Worm (Caenorhabditis elegans): Measurements from ENCODE around the gene cutl-24.

cutl-24 gene

ce11 chrIV:143807-144371, 21.0 kb upstream of the cutl-24 start (continued):
- TF ChIP-seq php-3 (GFP tag; IDR thresholded peaks at IDR 0.05) (peak; percentile 64), ZK337.2 (GFP tag; IDR thresholded peaks at IDR 0.05) (peak; percentile 81; the same call in 1 of the 2 replicates), nhr-41 (GFP tag; IDR thresholded peaks at IDR 0.05) (peak; percentile 56; the same call in 1 of the 2 replicates), unc-62 (GFP tag; optimal IDR thresholded peaks at IDR 0.05 in 1 of 2) (no peak), unc-62 (tag; optimal IDR thresholded peaks at IDR 0.05) (no peak)

- TF ChIP-seq daf-16 (GFP tag; optimal IDR thresholded peaks at IDR 0.05): no peak
- no peak for TF ChIP-seq daf-16 (tag; optimal IDR thresholded peaks at IDR 0.05)
- peak; percentile 44 for TF ChIP-seq aha-1 (tag)
- no peak for TF ChIP-seq ceh-32 (tag; optimal IDR thresholded peaks at IDR 0.05; ENCODE audit: poor library complexity)
- no peak for TF ChIP-seq nhr-28 (tag; optimal IDR thresholded peaks at IDR 0.05)
- peak in 1 of 2 experiments; percentile 43 for TF ChIP-seq unc-62 (GFP tag; optimal IDR thresholded peaks at IDR 0.05 in 1 of 2)
- TF ChIP-seq unc-62 (tag; optimal IDR thresholded peaks at IDR 0.05): no peak
These were observed 17.1 kb upstream of the cutl-24 start, which contains the start of gene col-99 for ce11 chrIV:147819-148218. col-99 (minus strand) TSS chrIV:147919.

- TF ChIP-seq mxl-3 (GFP tag; optimal IDR thresholded peaks at IDR 0.05) (no peak), ceh-20 (GFP tag; IDR thresholded peaks at IDR 0.05) (no peak), unc-62 (GFP tag; optimal IDR thresholded peaks at IDR 0.05 in 1 of 2) (peak in 1 of 2 experiments; percentile 91), unc-62 (tag; optimal IDR thresholded peaks at IDR 0.05) (no peak), aha-1 (tag) (peak; percentile 82), dve-1 (tag; optimal IDR thresholded peaks at IDR 0.05; ENCODE audit: insufficient read depth) (no peak), F10B5.3 (tag; optimal IDR thresholded peaks at IDR 0.05) (no peak), nhr-102 (tag; optimal IDR thresholded peaks at IDR 0.05) (no peak)
These were observed 16.1 kb upstream of the cutl-24 start for ce11 chrIV:148756-149155.

- no peak for TF ChIP-seq nhr-48 (tag; optimal IDR thresholded peaks at IDR 0.05)
- TF ChIP-seq hif-1 (tag; optimal IDR thresholded peaks at IDR 0.05): no peak
- no peak for TF ChIP-seq daf-16 (GFP tag; optimal IDR thresholded peaks at IDR 0.05)
- no peak for TF ChIP-seq daf-16 (tag; optimal IDR thresholded peaks at IDR 0.05)
- no peak for TF ChIP-seq mdl-1 (tag; optimal IDR thresholded peaks at IDR 0.05)
- TF ChIP-seq madf-5 (GFP tag; IDR thresholded peaks at IDR 0.05): no peak
- TF ChIP-seq madf-9 (GFP tag; conservative IDR thresholded peaks at IDR 0.05): no peak
- TF ChIP-seq lin-13 (GFP tag; optimal IDR thresholded peaks at IDR 0.05): no peak
- TF ChIP-seq hlh-11 (tag; optimal IDR thresholded peaks at IDR 0.05): no peak
- TF ChIP-seq nhr-41 (GFP tag; IDR thresholded peaks at IDR 0.05): no peak
- TF ChIP-seq rbr-2 (tag; optimal IDR thresholded peaks at IDR 0.05): no peak
- no peak for TF ChIP-seq nhr-77 (tag; optimal IDR thresholded peaks at IDR 0.05)
- no peak for TF ChIP-seq ceh-28 (tag; optimal IDR thresholded peaks at IDR 0.05)
- no peak for TF ChIP-seq jun-1 (tag; optimal IDR thresholded peaks at IDR 0.05)
These were observed 15.1 kb upstream of the cutl-24 start for ce11 chrIV:149794-150193.

- TF ChIP-seq zag-1 (tag; optimal IDR thresholded peaks at IDR 0.05): no peak
- TF ChIP-seq snpc-4 (tag; optimal IDR thresholded peaks at IDR 0.05): no peak
- no peak for TF ChIP-seq mxl-2 (GFP tag; conservative IDR thresholded peaks at IDR 0.05)
These were observed 7.1 kb upstream of the cutl-24 start, which contains the start of gene gegf-1 for ce11 chrIV:157809-158208. gegf-1 (minus strand) TSS chrIV:157909.

ce11 chrIV:158662-159061, 6.2 kb upstream of the cutl-24 start, which contains the start of gene Y38C1AA.7:
Y38C1AA.7 (plus strand) TSS chrIV:158962.
- TF ChIP-seq Y5F2A.4 (GFP tag; optimal IDR thresholded peaks at IDR 0.05): no peak
- TF ChIP-seq snpc-4 (tag; optimal IDR thresholded peaks at IDR 0.05): no peak
- no peak for TF ChIP-seq unc-130 (GFP tag; optimal IDR thresholded peaks at IDR 0.05)
- no peak for TF ChIP-seq dpl-1 (GFP tag; optimal IDR thresholded peaks at IDR 0.05)
- TF ChIP-seq dmd-9 (GFP tag; IDR thresholded peaks at IDR 0.05): no peak
- TF ChIP-seq F49E8.2 (tag; optimal IDR thresholded peaks at IDR 0.05; ENCODE audit: borderline replicate concordance): no peak
- TF ChIP-seq aha-1 (tag): no peak
- no peak for TF ChIP-seq lin-38 (GFP tag; IDR thresholded peaks at IDR 0.05)
- no peak for TF ChIP-seq pha-4 (GFP tag; IDR thresholded peaks at IDR 0.05)
- no peak for TF ChIP-seq pha-4 (tag; optimal IDR thresholded peaks at IDR 0.05)
- TF ChIP-seq arid-1 (GFP tag; conservative IDR thresholded peaks at IDR 0.05): no peak
- TF ChIP-seq mxl-3 (GFP tag; optimal IDR thresholded peaks at IDR 0.05): no peak
- no peak for TF ChIP-seq Y48G9A.11 (GFP tag; IDR thresholded peaks at IDR 0.05)
